Fruit fly (Drosophila melanogaster): ENCODE results near the gene ATPsynCF6.

- TF ChIP-seq sv (GFP tag; optimal IDR thresholded peaks at IDR 0.05) (no peak), Hr78 (GFP tag; optimal IDR thresholded peaks at IDR 0.05) (no peak), tai (GFP tag; optimal IDR thresholded peaks at IDR 0.05) (no peak)
Measured at dm6 chr3R:23393507-23393906, 37.6 kb upstream of the ATPsynCF6 start.
